Worm (Caenorhabditis elegans): ENCODE results near the gene glrx-21.
A peak's percentile ranks its signal among the peaks of the same experiment; 100 is the strongest.

The glrx-21 gene

DNA sequence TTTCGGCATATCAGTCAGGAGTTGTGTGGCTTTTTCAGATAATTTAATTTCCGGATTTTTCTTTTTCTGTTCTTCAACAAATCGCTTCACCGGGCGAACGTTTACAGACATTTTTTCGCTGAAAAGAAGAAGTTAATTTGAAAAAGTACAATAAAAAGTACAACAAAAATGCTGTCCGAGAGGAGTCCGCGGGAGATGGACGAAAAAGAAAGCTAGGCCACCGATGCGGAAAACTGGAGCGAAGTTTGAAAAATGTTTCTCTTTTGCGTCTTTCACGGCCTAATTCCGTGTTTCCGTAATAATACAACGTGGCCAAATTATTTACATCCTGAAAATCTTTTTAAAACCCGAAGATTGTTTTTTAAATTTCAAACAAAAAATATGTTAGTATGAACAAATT is 3.3 kb upstream of the glrx-21 start, which contains the start of gene thoc-5 (continued):
- no peak for TF ChIP-seq gmeb-2 (tag; optimal IDR thresholded peaks at IDR 0.05)
- peak; percentile 92 for TF ChIP-seq tbx-2 (tag; optimal IDR thresholded peaks at IDR 0.05)
- no peak for TF ChIP-seq T23F11.4 (GFP tag; optimal IDR thresholded peaks at IDR 0.05)
- TF ChIP-seq ceh-2 (tag; optimal IDR thresholded peaks at IDR 0.05) = peak; percentile 97
- TF ChIP-seq pha-4 (tag; optimal IDR thresholded peaks at IDR 0.05) = no peak
- no peak for TF ChIP-seq npax-4 (tag; optimal IDR thresholded peaks at IDR 0.05)
- peak; percentile 69 for TF ChIP-seq zip-5 (tag; optimal IDR thresholded peaks at IDR 0.05)
- TF ChIP-seq lim-6 (tag; optimal IDR thresholded peaks at IDR 0.05) = peak; percentile 64
- TF ChIP-seq ceh-19 (GFP tag; optimal IDR thresholded peaks at IDR 0.05) = peak; percentile 4
- TF ChIP-seq unc-3 (GFP tag; conservative IDR thresholded peaks at IDR 0.05) = peak; percentile 37; the same call in 1 of the 2 replicates
- TF ChIP-seq unc-3 (tag; optimal IDR thresholded peaks at IDR 0.05) = no peak
- peak; percentile 53 for TF ChIP-seq sdc-2 (tag; optimal IDR thresholded peaks at IDR 0.05)
- peak; percentile 34 for TF ChIP-seq hlh-6 (tag; optimal IDR thresholded peaks at IDR 0.05)
- no peak for TF ChIP-seq Y22D7AL.16 (tag; optimal IDR thresholded peaks at IDR 0.05)
- TF ChIP-seq ama-1 (optimal IDR thresholded peaks at IDR 0.05) = no peak
- peak; percentile 96 for TF ChIP-seq ceh-31 (tag; optimal IDR thresholded peaks at IDR 0.05)
- no peak for TF ChIP-seq eyg-1 (tag; optimal IDR thresholded peaks at IDR 0.05)
- no peak for TF ChIP-seq ceh-48 (tag; optimal IDR thresholded peaks at IDR 0.05)
- TF ChIP-seq ceh-34 (tag; optimal IDR thresholded peaks at IDR 0.05) = peak; percentile 40
- TF ChIP-seq C38D4.7 (GFP tag; optimal IDR thresholded peaks at IDR 0.05) = no peak
- TF ChIP-seq K02D7.2 (tag; optimal IDR thresholded peaks at IDR 0.05) = no peak
- TF ChIP-seq ceh-14 (tag; optimal IDR thresholded peaks at IDR 0.05) = peak; percentile 31
- TF ChIP-seq fax-1 (tag; optimal IDR thresholded peaks at IDR 0.05) = peak; percentile 70
- TF ChIP-seq pros-1 (tag; optimal IDR thresholded peaks at IDR 0.05) = peak; percentile 26
- peak; percentile 10 for TF ChIP-seq ttx-3 (tag; optimal IDR thresholded peaks at IDR 0.05)
- TF ChIP-seq ceh-18 (tag; optimal IDR thresholded peaks at IDR 0.05) = peak; percentile 10
- TF ChIP-seq F13H6.1 (tag; optimal IDR thresholded peaks at IDR 0.05) = peak; percentile 86
- no peak for TF ChIP-seq sox-4 (tag; optimal IDR thresholded peaks at IDR 0.05)
- TF ChIP-seq dmd-4 (tag; optimal IDR thresholded peaks at IDR 0.05; ENCODE audit: borderline replicate concordance) = peak; percentile 14
- TF ChIP-seq unc-55 (GFP tag; optimal IDR thresholded peaks at IDR 0.05) = no peak
- TF ChIP-seq madf-2 (tag; optimal IDR thresholded peaks at IDR 0.05) = no peak
- TF ChIP-seq ets-4 (tag; optimal IDR thresholded peaks at IDR 0.05) = peak; percentile 100
- TF ChIP-seq unc-86 (tag; optimal IDR thresholded peaks at IDR 0.05) = peak; percentile 11
- peak; percentile 74 for TF ChIP-seq rnt-1 (tag; optimal IDR thresholded peaks at IDR 0.05)
- TF ChIP-seq pat-9 (tag; optimal IDR thresholded peaks at IDR 0.05) = no peak
- no peak for TF ChIP-seq ceh-22 (tag; optimal IDR thresholded peaks at IDR 0.05)
- no peak for TF ChIP-seq nfya-1 (tag; optimal IDR thresholded peaks at IDR 0.05)
- no peak for TF ChIP-seq fkh-6 (tag; optimal IDR thresholded peaks at IDR 0.05)
- no peak for TF ChIP-seq ceh-45 (GFP tag; IDR thresholded peaks at IDR 0.05)
- no peak for TF ChIP-seq fkh-10 (GFP tag; optimal IDR thresholded peaks at IDR 0.05)
- peak; percentile 34 for TF ChIP-seq hlh-15 (tag; optimal IDR thresholded peaks at IDR 0.05)
- TF ChIP-seq mec-3 (tag; optimal IDR thresholded peaks at IDR 0.05; ENCODE audit: borderline replicate concordance) = peak; percentile 58
- TF ChIP-seq odd-2 (tag; optimal IDR thresholded peaks at IDR 0.05) = no peak

DNA sequence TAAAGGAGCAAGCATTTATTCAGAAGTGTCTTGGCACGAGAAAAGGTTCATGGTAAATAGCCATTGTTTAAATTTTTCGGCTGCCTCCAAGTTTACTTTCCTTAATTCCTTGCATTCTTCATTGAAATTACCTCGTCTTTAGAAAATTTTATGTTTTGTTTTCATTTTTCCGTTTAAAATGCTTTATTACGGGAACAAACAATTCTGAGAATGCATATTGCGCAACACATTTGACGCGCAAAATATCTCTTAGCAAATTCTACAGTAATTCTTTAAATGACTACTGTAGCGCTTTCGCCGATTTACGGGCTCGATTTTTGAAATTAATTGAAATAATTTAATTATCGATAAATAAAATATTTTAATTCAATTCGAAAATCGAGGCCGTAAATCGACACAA is 1.4 kb downstream of the glrx-21 start:
- no peak for TF ChIP-seq mec-3 (tag; optimal IDR thresholded peaks at IDR 0.05; ENCODE audit: borderline replicate concordance)
- TF ChIP-seq ceh-30 (tag; optimal IDR thresholded peaks at IDR 0.05) = no peak
- TF ChIP-seq pha-2 (tag; optimal IDR thresholded peaks at IDR 0.05) = no peak
- TF ChIP-seq fkh-6 (tag; optimal IDR thresholded peaks at IDR 0.05) = no peak
- no peak for TF ChIP-seq dmd-4 (tag; optimal IDR thresholded peaks at IDR 0.05; ENCODE audit: borderline replicate concordance)
- no peak for TF ChIP-seq C08G9.2 (tag; optimal IDR thresholded peaks at IDR 0.05)
- no peak for TF ChIP-seq ceh-48 (tag; optimal IDR thresholded peaks at IDR 0.05)
- no peak for TF ChIP-seq che-1 (tag; optimal IDR thresholded peaks at IDR 0.05)
- TF ChIP-seq nhr-11 (tag; optimal IDR thresholded peaks at IDR 0.05) = no peak
- TF ChIP-seq pros-1 (tag; optimal IDR thresholded peaks at IDR 0.05) = no peak
- TF ChIP-seq ceh-24 (tag; optimal IDR thresholded peaks at IDR 0.05) = no peak
- no peak for TF ChIP-seq fkh-10 (GFP tag; optimal IDR thresholded peaks at IDR 0.05)

All from whole organism, late embryonic.